Worm (Caenorhabditis elegans) whole organism, late embryonic: ENCODE measurements around the gene evl-14.

ENCODE experiments used
- C08G9.2 ChIP-seq: sonication (generic microtip); optimal IDR thresholded peaks from 2 replicates; lab custom pipeline; 2016; ENCODE audit warnings: mild to moderate bottlenecking, missing genetic modification characterization, moderate library complexity, missing compliant biosample characterization
- F13H6.1 ChIP-seq: sonication (generic microtip); optimal IDR thresholded peaks from 2 replicates; lab custom pipeline; 2016; ENCODE audit warnings: missing genetic modification characterization, missing compliant biosample characterization
- K09A11.1 ChIP-seq: sonication (generic microtip); optimal IDR thresholded peaks from 2 replicates; lab custom pipeline; 2017; ENCODE audit warnings: antibody characterized with exemption, mild to moderate bottlenecking, missing genetic modification characterization, missing compliant biosample characterization; ENCODE audit not compliant: insufficient read depth
- ahr-1 ChIP-seq: sonication (generic microtip); optimal IDR thresholded peaks from 2 replicates; lab custom pipeline; 2016; ENCODE audit warnings: missing genetic modification characterization, missing compliant biosample characterization
- ceh-14 ChIP-seq: sonication (generic microtip); optimal IDR thresholded peaks from 2 replicates; lab custom pipeline; 2016; ENCODE audit warnings: missing genotype, missing genetic modification characterization, missing compliant biosample characterization
- ceh-18 ChIP-seq: sonication (generic microtip); optimal IDR thresholded peaks from 2 replicates; lab custom pipeline; 2016; ENCODE audit warnings: missing genetic modification characterization, missing compliant biosample characterization
- ceh-2 ChIP-seq: sonication (generic microtip); optimal IDR thresholded peaks from 2 replicates; lab custom pipeline; 2016; ENCODE audit warnings: missing genotype, missing genetic modification characterization, missing compliant biosample characterization
- ceh-30 ChIP-seq: fragments of 150-350 bp; optimal IDR thresholded peaks from 2 replicates; lab custom pipeline; 2014; ENCODE audit warnings: missing biosample characterization, missing genetic modification characterization
- dve-1 ChIP-seq: sonication (generic microtip); optimal IDR thresholded peaks from 2 replicates; lab custom pipeline; 2017; ENCODE audit warnings: antibody characterized with exemption, mild to moderate bottlenecking, missing genetic modification characterization, missing compliant biosample characterization
- elt-2 ChIP-seq: sonication (generic microtip); optimal IDR thresholded peaks from 2 replicates; lab custom pipeline; 2016; ENCODE audit warnings: missing genetic modification reagents, missing genetic modification characterization, missing compliant biosample characterization
- elt-4 ChIP-seq: sonication (generic microtip); optimal IDR thresholded peaks from 2 replicates; lab custom pipeline; 2016; ENCODE audit warnings: missing genetic modification characterization, missing compliant biosample characterization
- eyg-1 ChIP-seq: sonication (generic microtip); optimal IDR thresholded peaks from 2 replicates; lab custom pipeline; 2016; ENCODE audit warnings: missing genotype, missing genetic modification characterization, missing compliant biosample characterization
- fax-1 ChIP-seq: sonication (generic microtip); optimal IDR thresholded peaks from 2 replicates; lab custom pipeline; 2016; ENCODE audit warnings: missing genotype, missing genetic modification characterization, missing compliant biosample characterization
- fkh-6 ChIP-seq: sonication (generic microtip); optimal IDR thresholded peaks from 2 replicates; lab custom pipeline; 2016; ENCODE audit warnings: missing genetic modification characterization, missing compliant biosample characterization
- gmeb-2 ChIP-seq: sonication (generic microtip); optimal IDR thresholded peaks from 2 replicates; lab custom pipeline; 2016; ENCODE audit warnings: missing genetic modification characterization, inconsistent platforms, missing compliant biosample characterization
- hlh-15 ChIP-seq: sonication (generic microtip); optimal IDR thresholded peaks from 2 replicates; lab custom pipeline; 2016; ENCODE audit warnings: missing genetic modification characterization, missing compliant biosample characterization
- hlh-30 ChIP-seq: sonication (generic microtip); optimal IDR thresholded peaks from 2 replicates; lab custom pipeline; 2017; ENCODE audit warnings: antibody characterized with exemption, missing genetic modification characterization, missing compliant biosample characterization; ENCODE audit not compliant: insufficient read depth
- hlh-8 ChIP-seq: sonication (generic microtip); optimal IDR thresholded peaks from 2 replicates; lab custom pipeline; 2016; ENCODE audit warnings: missing genotype, missing genetic modification characterization, missing compliant biosample characterization
- lim-6 ChIP-seq: sonication (generic microtip); optimal IDR thresholded peaks from 2 replicates; lab custom pipeline; 2016; ENCODE audit warnings: missing genetic modification characterization, missing compliant biosample characterization
- nfya-1 ChIP-seq: sonication (generic microtip); optimal IDR thresholded peaks from 2 replicates; lab custom pipeline; 2017; ENCODE audit warnings: missing genetic modification characterization, mild to moderate bottlenecking, missing compliant biosample characterization, antibody characterized with exemption, moderate library complexity
- nhr-232 ChIP-seq: sonication (generic microtip); optimal IDR thresholded peaks from 2 replicates; lab custom pipeline; 2016; ENCODE audit warnings: missing genetic modification characterization, missing compliant biosample characterization
- odd-2 ChIP-seq: sonication (generic microtip); optimal IDR thresholded peaks from 2 replicates; lab custom pipeline; 2017; ENCODE audit warnings: antibody characterized with exemption, mild to moderate bottlenecking, missing genetic modification characterization, missing compliant biosample characterization
- pag-3 ChIP-seq: sonication (generic microtip); optimal IDR thresholded peaks from 2 replicates; lab custom pipeline; 2016; ENCODE audit warnings: missing compliant biosample characterization, missing genetic modification characterization, borderline replicate concordance
- pqm-1 ChIP-seq: sonication (generic microtip); optimal IDR thresholded peaks from 2 replicates; lab custom pipeline; 2016; ENCODE audit warnings: missing genetic modification characterization, missing compliant biosample characterization
- rnt-1 ChIP-seq: sonication (generic microtip); optimal IDR thresholded peaks from 2 replicates; lab custom pipeline; 2016; ENCODE audit warnings: missing genetic modification characterization, missing compliant biosample characterization
- sdc-2 ChIP-seq: sonication (generic microtip); optimal IDR thresholded peaks from 2 replicates; lab custom pipeline; 2016; ENCODE audit warnings: missing genotype, missing genetic modification characterization, missing compliant biosample characterization
- sox-2 ChIP-seq: fragments of 200-800 bp; sonication (Bioruptor generic); IDR thresholded peaks from 2 replicates; pipeline ENCODE4 v1.3.6; 2022; ENCODE audit warnings: missing genetic modification reagents, missing genetic modification characterization, missing compliant biosample characterization
- syd-9 ChIP-seq: sonication (generic microtip); optimal IDR thresholded peaks from 2 replicates; lab custom pipeline; 2016; ENCODE audit warnings: mild to moderate bottlenecking, missing genetic modification characterization, moderate library complexity, missing compliant biosample characterization
- tbx-2 ChIP-seq: sonication (generic microtip); optimal IDR thresholded peaks from 2 replicates; lab custom pipeline; 2016; ENCODE audit warnings: missing genetic modification characterization, missing compliant biosample characterization
- unc-3 ChIP-seq, 2 experiments: fragments of 200-800 bp in 1 of 2; sonication (Bioruptor generic) in 1 of 2; sonication (generic microtip) in 1 of 2; conservative IDR thresholded peaks in 1 of 2; optimal IDR thresholded peaks in 1 of 2; 2 replicates each; pipeline versions ENCODE4 v1.3.6 to Lab custom; 2016 to 2022; ENCODE audit warnings: missing compliant biosample characterization in 2 of 2, missing genetic modification characterization in 2 of 2, missing genetic modification reagents in 1 of 2
- unc-42 ChIP-seq: sonication (generic microtip); optimal IDR thresholded peaks from 2 replicates; lab custom pipeline; 2016; ENCODE audit warnings: missing genotype, missing genetic modification characterization, missing compliant biosample characterization
- unc-55 ChIP-seq: sonication (generic microtip); optimal IDR thresholded peaks from 2 replicates; lab custom pipeline; 2017; ENCODE audit warnings: missing biosample characterization, missing genetic modification reagents, missing genetic modification characterization
- unc-86 ChIP-seq: sonication (generic microtip); optimal IDR thresholded peaks from 2 replicates; lab custom pipeline; 2016; ENCODE audit warnings: missing genetic modification characterization, missing compliant biosample characterization
- ztf-16 ChIP-seq: sonication (generic microtip); optimal IDR thresholded peaks from 2 replicates; lab custom pipeline; 2017; ENCODE audit warnings: missing genetic modification characterization, missing compliant biosample characterization

The evl-14 gene

DNA sequence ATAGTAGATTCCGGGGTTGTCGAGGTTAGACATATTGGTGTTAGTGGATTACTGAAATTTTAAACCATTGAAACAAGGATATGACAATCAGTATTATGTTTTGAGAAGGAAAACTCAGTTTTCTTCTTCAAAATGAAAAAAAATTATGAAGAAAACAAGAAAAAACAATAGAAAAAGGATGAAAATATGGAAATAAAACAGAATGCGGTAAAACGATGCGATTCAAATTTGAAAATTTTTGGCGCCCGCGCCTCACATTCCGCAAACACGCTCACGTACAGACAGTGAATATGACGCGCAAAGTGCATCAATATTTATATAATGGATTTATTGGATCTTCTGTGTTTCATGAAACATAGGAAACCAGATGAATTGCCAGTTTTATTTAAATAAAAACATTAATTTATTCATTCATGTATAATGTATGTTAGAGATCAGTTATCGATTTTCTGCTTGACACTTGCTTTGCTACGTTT is 21.7 kb downstream of the evl-14 start, which contains the start of gene mcm-5:
Gene mcm-5, minus strand, starts transcription at position 51 of the 476 bp plus-strand sequence.
- TF ChIP-seq unc-42 (tag; lab: Kevin White, UChicago) = peak; percentile 16
- TF ChIP-seq ceh-2 (tag; lab: Kevin White, UChicago) = no peak
- no peak for TF ChIP-seq unc-3 (GFP tag; conservative IDR thresholded peaks at IDR 0.05; lab: Robert Waterston, UW)
- no peak for TF ChIP-seq unc-3 (tag; optimal IDR thresholded peaks at IDR 0.05; lab: Kevin White, UChicago)
- no peak for TF ChIP-seq eyg-1 (tag; lab: Kevin White, UChicago)
- TF ChIP-seq ceh-30 (tag; lab: Kevin White, UChicago) = no peak
- no peak for TF ChIP-seq dve-1 (tag; lab: Kevin White, UChicago)
- TF ChIP-seq nfya-1 (tag; lab: Kevin White, UChicago) = peak; percentile 17

DNA sequence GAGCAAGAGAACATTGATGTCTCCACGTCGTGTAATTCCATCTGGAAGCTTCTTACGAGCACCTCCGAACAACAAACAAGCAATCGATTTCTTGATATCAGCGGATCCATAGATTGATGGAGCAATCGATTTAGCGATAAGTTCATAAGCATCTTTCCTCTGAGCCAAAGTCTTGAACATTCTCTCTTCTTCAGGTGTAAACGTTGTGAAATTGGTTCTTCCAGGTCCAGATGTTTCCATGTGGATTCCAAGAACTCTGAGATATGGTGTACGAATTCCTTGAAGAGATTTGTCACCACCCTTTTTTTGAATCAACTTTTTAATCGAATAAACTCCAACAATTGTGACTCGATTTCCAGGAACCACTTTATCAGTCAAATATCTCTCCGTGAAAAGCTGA is 23.0 kb downstream of the evl-14 start:
- TF ChIP-seq odd-2 (no peak), syd-9 (tag; lab: Kevin White, UChicago) (no peak), unc-55 (GFP tag; lab: Kevin White, UChicago) (no peak), ahr-1 (tag; lab: Kevin White, UChicago) (no peak), lim-6 (no peak), ceh-14 (tag; lab: Kevin White, UChicago) (no peak), pag-3 (tag; lab: Kevin White, UChicago) (no peak), F13H6.1 (tag; lab: Kevin White, UChicago) (no peak)

DNA sequence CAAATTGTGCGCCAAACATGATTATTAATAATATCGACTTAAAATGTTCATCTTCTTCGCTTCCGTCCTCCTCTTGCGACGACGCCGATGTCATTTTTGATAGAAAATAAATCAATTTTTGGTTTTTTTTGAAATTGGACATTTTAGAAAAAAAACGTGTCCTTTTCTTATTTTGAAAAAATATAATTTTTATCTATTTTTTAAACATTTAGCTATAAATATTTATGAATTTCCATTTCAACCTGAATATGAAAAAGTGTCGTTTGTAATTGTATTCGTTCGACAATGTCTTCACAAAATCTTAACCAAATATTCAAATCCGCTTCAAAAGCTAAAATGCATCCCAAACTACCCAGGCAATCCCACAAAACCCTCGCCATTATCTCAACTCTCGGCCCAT is 25.5 kb downstream of the evl-14 start, which contains the start of gene R10E4.3:
Gene R10E4.3, minus strand, starts transcription at position 101 of the 400 bp plus-strand sequence.
- TF ChIP-seq odd-2 (no peak), unc-3 (GFP tag; conservative IDR thresholded peaks at IDR 0.05; lab: Robert Waterston, UW) (no peak), unc-3 (tag; optimal IDR thresholded peaks at IDR 0.05; lab: Kevin White, UChicago) (no peak), ceh-14 (tag; lab: Kevin White, UChicago) (no peak), rnt-1 (tag; lab: Kevin White, UChicago) (no peak), sdc-2 (tag; lab: Kevin White, UChicago) (no peak), K09A11.1 (tag; lab: Kevin White, UChicago) (no peak), C08G9.2 (no peak), nhr-232 (tag; lab: Kevin White, UChicago) (no peak), sox-2 (GFP tag; lab: Robert Waterston, UW) (no peak), ztf-16 (tag; lab: Kevin White, UChicago) (no peak), fax-1 (no peak), gmeb-2 (tag; lab: Kevin White, UChicago) (no peak), eyg-1 (tag; lab: Kevin White, UChicago) (no peak), hlh-15 (tag; lab: Kevin White, UChicago) (no peak), ceh-30 (tag; lab: Kevin White, UChicago) (no peak), unc-86 (tag; lab: Kevin White, UChicago) (no peak), pqm-1 (tag; lab: Kevin White, UChicago) (no peak)
- TF ChIP-seq, all 69 proteins: peak for 0

- TF ChIP-seq pqm-1 (tag; lab: Kevin White, UChicago) (peak; percentile 14), ceh-18 (peak; percentile 48), hlh-8 (tag; lab: Kevin White, UChicago) (no peak), elt-4 (no peak), hlh-30 (tag; lab: Kevin White, UChicago) (peak; percentile 79), elt-2 (peak; percentile 23), tbx-2 (tag; lab: Kevin White, UChicago) (peak; percentile 27), fkh-6 (tag; lab: Kevin White, UChicago) (no peak), odd-2 (no peak), pag-3 (tag; lab: Kevin White, UChicago) (no peak)
Observed at ce11 chrIII:4284732-4285165, 28.2 kb downstream of the evl-14 start.
